Fruit fly (Drosophila melanogaster): Measurements from ENCODE around the gene CG9922.

CG9922 gene

DNA sequence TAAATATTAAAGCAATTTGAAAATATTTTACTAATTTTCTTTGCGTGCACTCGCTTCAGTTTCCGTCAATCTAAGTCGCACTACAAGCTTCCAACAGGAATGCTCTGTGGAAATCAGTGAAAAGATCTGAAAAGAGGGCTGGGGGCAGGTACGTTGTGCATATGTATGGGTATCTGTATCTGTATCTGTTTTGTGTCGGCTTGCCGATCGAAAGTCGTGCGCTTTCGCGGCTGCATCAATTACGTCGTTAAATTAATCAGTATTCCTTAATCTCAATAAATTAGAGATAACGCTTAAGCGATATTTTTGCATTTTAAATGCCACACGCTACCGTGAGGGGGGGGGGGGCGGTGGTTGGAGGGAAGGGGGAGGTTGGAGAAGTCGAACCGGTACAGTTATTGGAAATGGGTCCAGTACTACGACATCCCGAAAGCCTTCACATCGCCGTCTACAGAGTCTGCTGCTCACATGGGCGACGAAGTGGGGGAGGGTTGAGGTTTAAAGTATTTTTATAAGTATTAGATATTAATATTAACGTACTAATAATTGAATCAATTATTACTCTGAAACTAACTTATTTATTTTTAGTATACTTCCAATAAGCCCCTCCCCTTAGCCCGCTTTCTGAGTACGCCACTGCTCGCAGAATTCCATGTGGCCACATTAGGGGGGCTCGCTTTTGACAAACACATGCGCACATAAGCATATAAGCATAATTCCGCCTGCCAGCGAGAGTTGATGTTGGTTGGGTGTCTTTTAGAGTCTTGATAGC is 17.0 kb upstream of the CG9922 start (continued):
- TF ChIP-seq CG4404 (GFP tag; IDR thresholded peaks at IDR 0.05): peak; percentile 94
- peak; percentile 93 for TF ChIP-seq CG10979 (tag; optimal IDR thresholded peaks at IDR 0.05)
- TF ChIP-seq lbe (GFP tag; optimal IDR thresholded peaks at IDR 0.05): peak; percentile 92
- TF ChIP-seq CG14667 (GFP tag; IDR thresholded peaks at IDR 0.05): peak; percentile 96
- TF ChIP-seq CG17359 (tag; optimal IDR thresholded peaks at IDR 0.05): peak; percentile 99
- peak; percentile 95 for TF ChIP-seq Chrac-16 (GFP tag; optimal IDR thresholded peaks at IDR 0.05)
- TF ChIP-seq grau (tag; optimal IDR thresholded peaks at IDR 0.05): peak; percentile 97
- TF ChIP-seq fd96Cb (tag; optimal IDR thresholded peaks at IDR 0.05): peak; percentile 96
- peak; percentile 88 for TF ChIP-seq B-H2 (GFP tag; optimal IDR thresholded peaks at IDR 0.05)
- TF ChIP-seq da (GFP tag; optimal IDR thresholded peaks at IDR 0.05): no peak
- peak; percentile 81 for TF ChIP-seq CG3838 (GFP tag; optimal IDR thresholded peaks at IDR 0.05)
- peak; percentile 98 for TF ChIP-seq H15 (GFP tag; IDR thresholded peaks at IDR 0.05)
- TF ChIP-seq bigmax (GFP tag; optimal IDR thresholded peaks at IDR 0.05): peak; percentile 73
- TF ChIP-seq disco-r (GFP tag; optimal IDR thresholded peaks at IDR 0.05): no peak
- TF ChIP-seq D19A (tag; optimal IDR thresholded peaks at IDR 0.05): peak; percentile 91
- TF ChIP-seq CG3163 (GFP tag; optimal IDR thresholded peaks at IDR 0.05): peak; percentile 36
- TF ChIP-seq CG8478 (optimal IDR thresholded peaks at IDR 0.05): no peak
- TF ChIP-seq eve (GFP tag; optimal IDR thresholded peaks at IDR 0.05): peak in 1 of 2 experiments; percentile 94
- TF ChIP-seq CG9215 (GFP tag; IDR thresholded peaks at IDR 0.05): peak; percentile 97
- TF ChIP-seq CG13624 (GFP tag; optimal IDR thresholded peaks at IDR 0.05): peak; percentile 73
- TF ChIP-seq CG9797 (GFP tag; optimal IDR thresholded peaks at IDR 0.05): peak; percentile 35
- peak; percentile 60 for TF ChIP-seq mirr (GFP tag; optimal IDR thresholded peaks at IDR 0.05)
- peak; percentile 97 for TF ChIP-seq CG2199 (GFP tag; IDR thresholded peaks at IDR 0.05)
- TF ChIP-seq Sin3A (optimal IDR thresholded peaks at IDR 0.05): no peak
- TF ChIP-seq trh (GFP tag; optimal IDR thresholded peaks at IDR 0.05): peak; percentile 94
- peak; percentile 97 for TF ChIP-seq Awh (GFP tag; IDR thresholded peaks at IDR 0.05)
- peak; percentile 27 for TF ChIP-seq pzg (GFP tag; optimal IDR thresholded peaks at IDR 0.05)
- TF ChIP-seq gcm2 (GFP tag; optimal IDR thresholded peaks at IDR 0.05): peak; percentile 81
- TF ChIP-seq ac (GFP tag; optimal IDR thresholded peaks at IDR 0.05): peak; percentile 48
- TF ChIP-seq CG2120 (GFP tag; optimal IDR thresholded peaks at IDR 0.05): peak; percentile 98
- TF ChIP-seq nerfin-2 (GFP tag; IDR thresholded peaks at IDR 0.05; ENCODE audit: partially characterized antibody): no peak
- TF ChIP-seq CG9727 (GFP tag; optimal IDR thresholded peaks at IDR 0.05): peak; percentile 95
- peak; percentile 98 for TF ChIP-seq CG3281 (GFP tag; optimal IDR thresholded peaks at IDR 0.05)
- peak; percentile 98 for TF ChIP-seq fd3F (GFP tag; optimal IDR thresholded peaks at IDR 0.05)
- TF ChIP-seq CG1603 (tag; optimal IDR thresholded peaks at IDR 0.05): peak; percentile 93
- TF ChIP-seq maf-S (GFP tag; optimal IDR thresholded peaks at IDR 0.05): peak; percentile 58
- TF ChIP-seq Fer3 (tag; optimal IDR thresholded peaks at IDR 0.05): peak; percentile 98
- TF ChIP-seq crc (GFP tag; optimal IDR thresholded peaks at IDR 0.05): peak; percentile 31
- peak; percentile 96 for TF ChIP-seq tin (GFP tag; optimal IDR thresholded peaks at IDR 0.05)
- TF ChIP-seq CG11696 (GFP tag; IDR thresholded peaks at IDR 0.05): peak; percentile 90
- TF ChIP-seq CG12744 (GFP tag; optimal IDR thresholded peaks at IDR 0.05): peak; percentile 81
- TF ChIP-seq CG3847 (GFP tag; IDR thresholded peaks at IDR 0.05): peak; percentile 99
- TF ChIP-seq Hr51 (GFP tag; optimal IDR thresholded peaks at IDR 0.05): peak; percentile 85 to 98
- peak; percentile 92 for TF ChIP-seq Oaz (GFP tag; IDR thresholded peaks at IDR 0.05)
- TF ChIP-seq CG16863 (GFP tag; optimal IDR thresholded peaks at IDR 0.05): peak; percentile 75
- peak; percentile 96; the same call in 2 of the 3 replicates for TF ChIP-seq CG6175 (GFP tag; IDR thresholded peaks at IDR 0.05)
- TF ChIP-seq slbo (GFP tag; IDR thresholded peaks at IDR 0.05): peak; percentile 99
- TF ChIP-seq CG3407 (GFP tag; optimal IDR thresholded peaks at IDR 0.05): peak; percentile 93
- peak; percentile 98 for TF ChIP-seq Fer1 (GFP tag; optimal IDR thresholded peaks at IDR 0.05)
- TF ChIP-seq CG13775 (GFP tag; optimal IDR thresholded peaks at IDR 0.05): peak; percentile 96
